Worm (Caenorhabditis elegans) whole organism, L1 larva: Measurements from ENCODE around the gene C50F4.16.

Source experiments
- C16A3.4 ChIP-seq: fragments of 150-350 bp; optimal IDR thresholded peaks from 2 replicates; lab custom pipeline; 2014; ENCODE audit warnings: missing biosample characterization, missing genetic modification characterization
- C34B4.2 ChIP-seq: sonication (generic microtip); optimal IDR thresholded peaks from 2 replicates; lab custom pipeline; 2017; ENCODE audit warnings: mild to moderate bottlenecking, missing genetic modification characterization, missing compliant biosample characterization
- alr-1 ChIP-seq: fragments of 200-800 bp; sonication (Bioruptor generic); optimal IDR thresholded peaks from 2 replicates; lab custom pipeline; 2018; ENCODE audit warnings: borderline replicate concordance, mild to moderate bottlenecking, missing genetic modification characterization, missing compliant biosample characterization
- aly-2 ChIP-seq: fragments of 150-350 bp; optimal IDR thresholded peaks from 2 replicates; lab custom pipeline; 2014; ENCODE audit warnings: missing biosample characterization, missing genetic modification characterization
- ama-1 ChIP-seq: fragments of 150-350 bp; optimal IDR thresholded peaks from 2 replicates; lab custom pipeline; 2014
- blmp-1 ChIP-seq: fragments of 150-350 bp; optimal IDR thresholded peaks from 2 replicates; lab custom pipeline; 2014; ENCODE audit warnings: missing biosample characterization, missing genetic modification characterization
- ceh-63 ChIP-seq: fragments of 200-800 bp; sonication (Bioruptor generic); optimal IDR thresholded peaks from 2 replicates; lab custom pipeline; 2018; ENCODE audit warnings: mild to moderate bottlenecking, missing genetic modification characterization, missing compliant biosample characterization
- ceh-8 ChIP-seq: fragments of 200-800 bp; sonication (Bioruptor generic); optimal IDR thresholded peaks from 2 replicates; lab custom pipeline; 2018; ENCODE audit warnings: mild to moderate bottlenecking, missing genetic modification characterization, moderate library complexity, missing compliant biosample characterization
- ceh-82 ChIP-seq, 3 experiments: fragments of 150-350 bp in 1 of 3; sonication (generic microtip) in 2 of 3; optimal IDR thresholded peaks; 2 replicates each; lab custom pipeline; 2014 to 2017; ENCODE audit warnings: missing biosample characterization in 3 of 3, missing genetic modification characterization in 3 of 3
- ceh-90 ChIP-seq: sonication (generic microtip); optimal IDR thresholded peaks from 2 replicates; lab custom pipeline; 2016; ENCODE audit warnings: missing genetic modification characterization, missing compliant biosample characterization
- ces-1 ChIP-seq: fragments of 150-350 bp; optimal IDR thresholded peaks from 2 replicates; lab custom pipeline; 2014; ENCODE audit warnings: missing biosample characterization, missing genetic modification reagents, missing genetic modification characterization
- efl-3 ChIP-seq: fragments of 200-800 bp; sonication (Bioruptor generic); optimal IDR thresholded peaks from 2 replicates; lab custom pipeline; 2018; ENCODE audit warnings: mild to moderate bottlenecking, missing genetic modification characterization, missing compliant biosample characterization
- egl-27 ChIP-seq, 2 experiments: fragments of 150-350 bp in 1 of 2; sonication (generic microtip); optimal IDR thresholded peaks; 3 replicates each; lab custom pipeline; 2017 to 2018; ENCODE audit warnings: missing biosample characterization in 2 of 2, missing genetic modification characterization in 2 of 2, missing genetic modification reagents in 2 of 2
- elt-3 ChIP-seq, 6 experiments: fragments of 150-350 bp in 1 of 6; sonication (generic microtip); optimal IDR thresholded peaks; 2 replicates each; lab custom pipeline; 2017 to 2018; ENCODE audit warnings: missing biosample characterization in 6 of 6, missing genetic modification characterization in 6 of 6, inconsistent platforms in 1 of 6
- ets-5 ChIP-seq: fragments of 200-800 bp; sonication (Bioruptor generic); IDR thresholded peaks from 2 replicates; pipeline ENCODE4 v1.3.6; 2022; ENCODE audit warnings: missing genetic modification characterization, missing compliant biosample characterization
- fkh-10 ChIP-seq: sonication (generic microtip); optimal IDR thresholded peaks from 2 replicates; lab custom pipeline; 2017; ENCODE audit warnings: missing biosample characterization, missing genetic modification reagents, missing genetic modification characterization
- fkh-4 ChIP-seq: sonication (generic microtip); optimal IDR thresholded peaks from 2 replicates; lab custom pipeline; 2016; ENCODE audit warnings: missing compliant biosample characterization, missing genetic modification characterization, borderline replicate concordance
- fkh-8 ChIP-seq: sonication (generic microtip); optimal IDR thresholded peaks from 2 replicates; lab custom pipeline; 2016; ENCODE audit warnings: mild to moderate bottlenecking, missing genetic modification characterization, missing compliant biosample characterization
- grh-1 ChIP-seq: fragments of 200-800 bp; sonication (Bioruptor generic); IDR thresholded peaks from 2 replicates; pipeline ENCODE4 v1.3.6; 2022; ENCODE audit warnings: missing genetic modification reagents, missing genetic modification characterization, missing compliant biosample characterization
- hlh-17 ChIP-seq: fragments of 200-800 bp; sonication (Bioruptor generic); optimal IDR thresholded peaks from 2 replicates; lab custom pipeline; 2018; ENCODE audit warnings: missing genetic modification characterization, mild to moderate bottlenecking, missing compliant biosample characterization, moderate library complexity, borderline replicate concordance
- hlh-4 ChIP-seq: sonication (generic microtip); optimal IDR thresholded peaks from 2 replicates; lab custom pipeline; 2016; ENCODE audit warnings: mild to moderate bottlenecking, missing genetic modification characterization, missing compliant biosample characterization
- hpl-2 ChIP-seq: fragments of 150-350 bp; optimal IDR thresholded peaks from 2 replicates; lab custom pipeline; 2014; ENCODE audit warnings: missing biosample characterization, missing genetic modification reagents, missing genetic modification characterization
- irx-1 ChIP-seq: sonication (generic microtip); optimal IDR thresholded peaks from 2 replicates; lab custom pipeline; 2016; ENCODE audit warnings: missing genetic modification characterization, missing compliant biosample characterization
- isw-1 ChIP-seq: fragments of 200-800 bp; sonication (Bioruptor generic); IDR thresholded peaks from 2 replicates; pipeline ENCODE4 v1.3.6; 2022; ENCODE audit warnings: missing genetic modification characterization, missing compliant biosample characterization
- lin-14 ChIP-seq: fragments of 200-800 bp; sonication (Bioruptor generic); optimal IDR thresholded peaks from 2 replicates; lab custom pipeline; 2018; ENCODE audit warnings: mild to moderate bottlenecking, missing genetic modification characterization, moderate library complexity, missing compliant biosample characterization
- lin-15B ChIP-seq: fragments of 150-350 bp; sonication (generic microtip); optimal IDR thresholded peaks from 3 replicates; lab custom pipeline; 2014; ENCODE audit warnings: missing biosample characterization, missing genetic modification characterization
- lin-35 ChIP-seq, 2 experiments: fragments of 150-350 bp; optimal IDR thresholded peaks; 2 replicates each; lab custom pipeline; 2014; ENCODE audit warnings: missing biosample characterization in 2 of 2, missing genetic modification characterization in 2 of 2, missing genetic modification reagents in 2 of 2
- lin-39 ChIP-seq: fragments of 150-350 bp; optimal IDR thresholded peaks from 2 replicates; lab custom pipeline; 2014; ENCODE audit warnings: missing biosample characterization, missing genetic modification reagents, missing genetic modification characterization
- lir-3 ChIP-seq: sonication (generic microtip); optimal IDR thresholded peaks from 2 replicates; lab custom pipeline; 2016; ENCODE audit warnings: mild to moderate bottlenecking, missing genetic modification characterization, moderate library complexity, missing compliant biosample characterization; ENCODE audit not compliant: poor library complexity
- lsy-2 ChIP-seq, 2 experiments: fragments of 150-350 bp; optimal IDR thresholded peaks; 2 replicates each; lab custom pipeline; 2014; ENCODE audit warnings: missing biosample characterization in 2 of 2, missing genetic modification characterization in 2 of 2
- mab-9 ChIP-seq: fragments of 200-800 bp; sonication (Bioruptor generic); IDR thresholded peaks from 2 replicates; pipeline ENCODE4 v1.3.6; 2022; ENCODE audit warnings: missing genetic modification reagents, missing genetic modification characterization, missing compliant biosample characterization
- mdl-1 ChIP-seq, 2 experiments: fragments of 150-350 bp; optimal IDR thresholded peaks; 2 replicates each; lab custom pipeline; 2014 to 2017; ENCODE audit warnings: missing biosample characterization in 2 of 2, missing genetic modification characterization in 2 of 2, inconsistent platforms in 1 of 2
- mef-2 ChIP-seq: fragments of 150-350 bp; optimal IDR thresholded peaks from 2 replicates; lab custom pipeline; 2014; ENCODE audit warnings: missing biosample characterization, missing genetic modification characterization
- nhr-237 ChIP-seq: fragments of 150-350 bp; optimal IDR thresholded peaks from 2 replicates; lab custom pipeline; 2014; ENCODE audit warnings: missing biosample characterization, missing genetic modification characterization
- nhr-28 ChIP-seq: fragments of 150-350 bp; optimal IDR thresholded peaks from 2 replicates; lab custom pipeline; 2014; ENCODE audit warnings: missing biosample characterization, missing genetic modification characterization
- nhr-71 ChIP-seq: sonication (generic microtip); optimal IDR thresholded peaks from 2 replicates; lab custom pipeline; 2016; ENCODE audit warnings: mild to moderate bottlenecking, missing genetic modification characterization, moderate library complexity, missing compliant biosample characterization
- nhr-84 ChIP-seq: sonication (generic microtip); optimal IDR thresholded peaks from 2 replicates; lab custom pipeline; 2017; ENCODE audit warnings: missing biosample characterization, missing genetic modification characterization
- nhr-85 ChIP-seq: sonication (generic microtip); peaks from one replicate; lab custom pipeline; 2016; ENCODE audit warnings: missing genetic modification characterization, inconsistent platforms, missing compliant biosample characterization
- pag-3 ChIP-seq: sonication (generic microtip); optimal IDR thresholded peaks from 2 replicates; lab custom pipeline; 2017; ENCODE audit warnings: missing genetic modification characterization, mild to moderate bottlenecking, missing compliant biosample characterization, antibody characterized with exemption, borderline replicate concordance; ENCODE audit not compliant: insufficient read depth
- pax-3 ChIP-seq: fragments of 200-800 bp; sonication (Bioruptor generic); optimal IDR thresholded peaks from 2 replicates; lab custom pipeline; 2018; ENCODE audit warnings: mild to moderate bottlenecking, missing genetic modification characterization, moderate library complexity, missing compliant biosample characterization
- rnt-1 ChIP-seq: sonication (generic microtip); optimal IDR thresholded peaks from 2 replicates; lab custom pipeline; 2016; ENCODE audit warnings: mild to moderate bottlenecking, missing genetic modification characterization, moderate library complexity, missing compliant biosample characterization
- skn-1 ChIP-seq: fragments of 150-350 bp; optimal IDR thresholded peaks from 2 replicates; lab custom pipeline; 2014; ENCODE audit warnings: missing biosample characterization, missing genetic modification characterization
- sptf-1 ChIP-seq: fragments of 150-350 bp; optimal IDR thresholded peaks from 2 replicates; lab custom pipeline; 2014; ENCODE audit warnings: missing biosample characterization, missing genetic modification characterization
- swsn-7 ChIP-seq: sonication (generic microtip); optimal IDR thresholded peaks from 2 replicates; lab custom pipeline; 2016; ENCODE audit warnings: missing genetic modification characterization, missing compliant biosample characterization
- tbx-2 ChIP-seq: sonication (generic microtip); optimal IDR thresholded peaks from 2 replicates; lab custom pipeline; 2016; ENCODE audit warnings: missing genetic modification characterization, missing compliant biosample characterization
- tlp-1 ChIP-seq: fragments of 150-350 bp; optimal IDR thresholded peaks from 2 replicates; lab custom pipeline; 2014; ENCODE audit warnings: missing biosample characterization, missing genetic modification characterization
- unc-130 ChIP-seq: fragments of 150-350 bp; optimal IDR thresholded peaks from 2 replicates; lab custom pipeline; 2017; ENCODE audit warnings: missing biosample characterization, missing genetic modification characterization, inconsistent platforms
- unc-30 ChIP-seq: sonication (generic microtip); optimal IDR thresholded peaks from 2 replicates; lab custom pipeline; 2017; ENCODE audit warnings: missing biosample characterization, missing genetic modification characterization
- unc-98 ChIP-seq: fragments of 200-800 bp; sonication (Bioruptor generic); IDR thresholded peaks from 2 replicates; pipeline ENCODE4 v1.3.6; 2022; ENCODE audit warnings: missing genetic modification characterization, missing compliant biosample characterization
- vab-15 ChIP-seq: sonication (generic microtip); optimal IDR thresholded peaks from 2 replicates; lab custom pipeline; 2017; ENCODE audit warnings: missing genotype, mild to moderate bottlenecking, missing genetic modification characterization, missing compliant biosample characterization
- zag-1 ChIP-seq: fragments of 150-350 bp; optimal IDR thresholded peaks from 2 replicates; lab custom pipeline; 2014; ENCODE audit warnings: missing biosample characterization, missing genetic modification characterization
- zip-4 ChIP-seq: fragments of 200-800 bp; sonication (Bioruptor generic); optimal IDR thresholded peaks from 2 replicates; lab custom pipeline; 2018; ENCODE audit warnings: mild to moderate bottlenecking, missing genetic modification characterization, moderate library complexity, missing compliant biosample characterization
- ztf-11 ChIP-seq, 2 experiments: sonication (generic microtip); optimal IDR thresholded peaks; 2 replicates each; lab custom pipeline; 2016 to 2017; ENCODE audit warnings: missing genetic modification characterization in 2 of 2, missing biosample characterization in 1 of 2, missing compliant biosample characterization in 1 of 2
- ztf-4 ChIP-seq: fragments of 150-350 bp; optimal IDR thresholded peaks from 2 replicates; lab custom pipeline; 2014; ENCODE audit warnings: missing biosample characterization, missing genetic modification characterization

C50F4.16 gene

DNA sequence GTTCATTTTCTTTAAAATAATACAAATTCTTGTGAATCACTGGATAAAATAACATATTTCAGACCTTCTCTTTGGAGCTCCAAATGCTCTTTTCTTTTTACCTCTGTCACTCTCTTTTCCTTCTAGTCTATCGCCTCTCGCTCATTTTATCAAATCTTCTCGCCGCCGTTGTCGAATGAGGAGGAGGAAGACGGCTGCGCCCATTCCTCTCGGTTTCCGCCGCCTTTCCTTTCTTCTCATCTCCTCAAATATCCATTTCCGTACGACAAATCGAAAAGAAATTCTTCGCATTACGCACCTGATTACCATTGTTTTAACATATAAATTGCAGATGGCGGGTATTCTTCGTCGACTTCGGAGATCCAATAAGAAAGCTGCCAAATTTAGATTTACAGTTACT is 8.9 kb upstream of the C50F4.16 start, which contains the start of gene ehbp-1:
Gene ehbp-1, plus strand, starts transcription at position 332 of the 400 bp plus-strand sequence.
- TF ChIP-seq lin-35 (GFP tag; optimal IDR thresholded peaks at IDR 0.05; lab: Kevin White, UChicago) (no peak), unc-30 (tag; lab: Kevin White, UChicago) (no peak), fkh-8 (no peak), pag-3 (tag; lab: Kevin White, UChicago) (no peak), lin-14 (peak; percentile 80), ztf-4 (no peak), ztf-11 (tag; optimal IDR thresholded peaks at IDR 0.05; lab: Kevin White, UChicago) (no peak), hlh-4 (tag; lab: Kevin White, UChicago) (no peak), zip-4 (no peak), mef-2 (tag; lab: Kevin White, UChicago) (no peak), ets-5 (no peak), ama-1 (lab: Kevin White, UChicago) (no peak), lir-3 (no peak), efl-3 (GFP tag; lab: Kevin White, UChicago) (no peak), C16A3.4 (tag; lab: Kevin White, UChicago) (no peak), alr-1 (tag; lab: Kevin White, UChicago) (no peak), fkh-4 (tag; lab: Kevin White, UChicago) (no peak), hlh-17 (no peak), unc-98 (GFP tag; lab: Robert Waterston, UW) (no peak), sptf-1 (tag; lab: Kevin White, UChicago) (no peak), nhr-85 (no peak), unc-130 (tag; lab: Kevin White, UChicago) (no peak), zag-1 (tag; lab: Kevin White, UChicago) (no peak), lin-15B (tag; lab: Kevin White, UChicago) (no peak), elt-3 (tag; optimal IDR thresholded peaks at IDR 0.05; lab: Kevin White, UChicago) (no peak), C34B4.2 (tag; lab: Kevin White, UChicago) (no peak), irx-1 (tag; lab: Kevin White, UChicago) (no peak), ceh-82 (tag; optimal IDR thresholded peaks at IDR 0.05; lab: Kevin White, UChicago) (no peak), grh-1 (no peak), isw-1 (GFP tag; lab: Robert Waterston, UW) (no peak), mdl-1 (tag; optimal IDR thresholded peaks at IDR 0.05; lab: Kevin White, UChicago) (no peak), ceh-90 (tag; lab: Kevin White, UChicago) (no peak), nhr-84 (no peak), egl-27 (tag; optimal IDR thresholded peaks at IDR 0.05; lab: Kevin White, UChicago) (no peak), mab-9 (no peak), nhr-237 (tag; lab: Kevin White, UChicago) (no peak), fkh-10 (peak; percentile 58), ceh-63 (GFP tag; lab: Kevin White, UChicago) (no peak), skn-1 (tag; lab: Kevin White, UChicago) (no peak), pax-3 (tag; lab: Kevin White, UChicago) (no peak), ces-1 (GFP tag; lab: Kevin White, UChicago) (no peak), swsn-7 (tag; lab: Kevin White, UChicago) (peak; percentile 0), nhr-28 (no peak), aly-2 (tag; lab: Kevin White, UChicago) (no peak), rnt-1 (tag; lab: Kevin White, UChicago) (no peak), nhr-71 (tag; lab: Kevin White, UChicago) (peak; percentile 18), tbx-2 (tag; lab: Kevin White, UChicago) (no peak), blmp-1 (tag; lab: Kevin White, UChicago) (peak; percentile 67), hpl-2 (GFP tag; lab: Kevin White, UChicago) (no peak), lin-39 (no peak), vab-15 (tag; lab: Kevin White, UChicago) (no peak), ceh-8 (GFP tag; lab: Kevin White, UChicago) (no peak), lsy-2 (tag; optimal IDR thresholded peaks at IDR 0.05; lab: Kevin White, UChicago) (no peak), tlp-1 (tag; lab: Kevin White, UChicago) (no peak)
